Worm (Caenorhabditis elegans) whole organism, L3 larva: ENCODE data around the gene F54F7.8.

Experiments used
- egl-27 ChIP-seq: sonication (generic microtip); optimal IDR thresholded peaks from 4 replicates; lab custom pipeline; 2017; ENCODE audit warnings: missing biosample characterization, missing genetic modification reagents, missing genetic modification characterization
- egl-5 ChIP-seq: fragments of 150-350 bp; optimal IDR thresholded peaks from 2 replicates; lab custom pipeline; 2017; ENCODE audit warnings: missing biosample characterization, missing genetic modification reagents, missing genetic modification characterization, inconsistent platforms
- nfya-1 ChIP-seq: sonication (generic microtip); optimal IDR thresholded peaks from 2 replicates; lab custom pipeline; 2017; ENCODE audit warnings: missing genetic modification characterization, mild to moderate bottlenecking, missing compliant biosample characterization, antibody characterized with exemption, moderate library complexity; ENCODE audit not compliant: insufficient read depth
- nhr-76 ChIP-seq: fragments of 150-350 bp; sonication (generic microtip); optimal IDR thresholded peaks from 5 replicates; lab custom pipeline; 2014; ENCODE audit warnings: missing biosample characterization, missing genetic modification characterization
- skn-1 ChIP-seq: fragments of 150-350 bp; optimal IDR thresholded peaks from 2 replicates; lab custom pipeline; 2014; ENCODE audit warnings: missing biosample characterization, missing genetic modification characterization
- snpc-4 ChIP-seq: fragments of 150-350 bp; optimal IDR thresholded peaks from 2 replicates; lab custom pipeline; 2014; ENCODE audit warnings: missing biosample characterization, missing genetic modification characterization
- zag-1 ChIP-seq: fragments of 150-350 bp; optimal IDR thresholded peaks from 2 replicates; lab custom pipeline; 2014; ENCODE audit warnings: missing biosample characterization, missing genetic modification characterization
- ztf-11 ChIP-seq: fragments of 150-350 bp; optimal IDR thresholded peaks from 2 replicates; lab custom pipeline; 2014; ENCODE audit warnings: missing biosample characterization, missing genetic modification characterization

ce11 chrX:11899031-11899430 is 44.2 kb upstream of the F54F7.8 start:
- no peak for TF ChIP-seq ztf-11 (tag; lab: Kevin White, UChicago)
- no peak for TF ChIP-seq skn-1 (tag; lab: Kevin White, UChicago)
- no peak for TF ChIP-seq snpc-4 (tag; lab: Kevin White, UChicago)
- TF ChIP-seq nfya-1 (tag; lab: Kevin White, UChicago) = no peak
- no peak for TF ChIP-seq nhr-76 (tag; lab: Kevin White, UChicago)
- TF ChIP-seq egl-27 (tag; lab: Kevin White, UChicago) = no peak
- TF ChIP-seq egl-5 = no peak
- TF ChIP-seq zag-1 (tag; lab: Kevin White, UChicago) = no peak
